Worm (Caenorhabditis elegans): Measurements from ENCODE around the gene kup-1.
A peak's percentile ranks its signal among the peaks of the same experiment; 100 is the strongest.

kup-1 gene

DNA sequence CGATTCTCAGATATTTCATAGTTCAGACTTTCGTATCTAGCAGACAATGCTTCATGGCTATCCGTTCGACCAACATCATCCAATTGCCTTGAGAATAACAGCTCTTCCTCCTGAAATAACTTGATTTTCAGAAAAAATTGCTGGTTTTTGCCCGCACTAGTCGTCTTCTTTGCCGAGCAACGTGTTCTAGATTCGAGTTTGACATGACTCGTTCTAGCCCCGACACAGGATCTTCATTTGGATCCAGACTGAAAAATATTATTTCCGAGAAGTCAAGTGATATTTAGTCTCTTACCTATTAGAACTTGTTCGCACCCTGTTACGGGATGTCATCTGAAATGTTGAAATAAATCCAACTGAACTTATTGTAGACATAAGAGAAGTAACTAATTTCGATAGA is 22.4 kb upstream of the kup-1 start, which contains the start of gene clh-6 (continued):
- TF ChIP-seq F10B5.3 (tag; optimal IDR thresholded peaks at IDR 0.05), result no peak
- TF ChIP-seq egl-43 (GFP tag; IDR thresholded peaks at IDR 0.05), result 0 out of 2 replicates have a peak, but pooled peaks have one; percentile 34
- TF ChIP-seq zfp-2 (tag; optimal IDR thresholded peaks at IDR 0.05), result no peak
- no peak for TF ChIP-seq nhr-76 (tag; optimal IDR thresholded peaks at IDR 0.05)
- no peak for TF ChIP-seq php-3 (GFP tag; IDR thresholded peaks at IDR 0.05)
- no peak for TF ChIP-seq spr-1 (tag; optimal IDR thresholded peaks at IDR 0.05)
- TF ChIP-seq snpc-4 (tag; optimal IDR thresholded peaks at IDR 0.05), result no peak
- no peak for TF ChIP-seq pqm-1 (tag; optimal IDR thresholded peaks at IDR 0.05)
- TF ChIP-seq ama-1 (optimal IDR thresholded peaks at IDR 0.05), result peak; percentile 71
- TF ChIP-seq T26A8.4 (GFP tag; IDR thresholded peaks at IDR 0.05), result 0 out of 2 replicates have a peak, but pooled peaks have one; percentile 36

DNA sequence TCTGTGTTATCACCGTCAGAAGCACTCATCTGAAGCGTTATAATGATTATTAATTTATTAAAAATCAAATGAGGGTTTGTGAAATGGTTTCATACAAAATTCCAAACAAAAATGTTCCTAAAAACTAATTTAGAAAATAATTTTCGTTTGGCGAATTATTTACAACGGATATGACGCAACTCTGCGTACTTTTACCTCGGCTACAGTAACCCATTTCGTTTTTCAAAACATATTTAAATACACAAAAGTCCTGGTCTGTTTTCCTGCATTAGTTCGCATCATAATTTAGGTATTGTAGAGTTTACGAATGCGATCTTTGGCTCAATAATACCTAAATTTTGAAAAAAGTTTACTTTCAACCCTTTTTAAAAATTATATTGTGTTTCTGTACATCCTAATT is 19.0 kb upstream of the kup-1 start, which contains the start of gene R07B7.2:
Gene R07B7.2, minus strand, starts transcription at position 35 of the 400 bp plus-strand sequence.
- no peak for TF ChIP-seq duxl-1 (tag; optimal IDR thresholded peaks at IDR 0.05; ENCODE audit: poor library complexity)
- TF ChIP-seq nhr-28 (tag; optimal IDR thresholded peaks at IDR 0.05), result no peak
- TF ChIP-seq snpc-1.2 (GFP tag; IDR thresholded peaks at IDR 0.05), result no peak

- TF ChIP-seq ces-1 (GFP tag; optimal IDR thresholded peaks at IDR 0.05), result no peak
- TF ChIP-seq dmd-8 (GFP tag; IDR thresholded peaks at IDR 0.05), result no peak
- no peak for TF ChIP-seq lin-13 (GFP tag; optimal IDR thresholded peaks at IDR 0.05)
- no peak for TF ChIP-seq mep-1 (tag; optimal IDR thresholded peaks at IDR 0.05)
- TF ChIP-seq nhr-102 (tag; optimal IDR thresholded peaks at IDR 0.05), result no peak
- no peak for TF ChIP-seq arid-1 (GFP tag; conservative IDR thresholded peaks at IDR 0.05)
- no peak for TF ChIP-seq lin-1 (GFP tag; IDR thresholded peaks at IDR 0.05)
- no peak for TF ChIP-seq lir-3 (tag; optimal IDR thresholded peaks at IDR 0.05)
- no peak for TF ChIP-seq nhr-10 (tag; optimal IDR thresholded peaks at IDR 0.05)
Measured at ce11 chrV:12053598-12053997, 12.9 kb upstream of the kup-1 start, which contains the start of gene F10C2.7. TSS of gene F10C2.7 (plus strand) at chrV:12053898.

DNA sequence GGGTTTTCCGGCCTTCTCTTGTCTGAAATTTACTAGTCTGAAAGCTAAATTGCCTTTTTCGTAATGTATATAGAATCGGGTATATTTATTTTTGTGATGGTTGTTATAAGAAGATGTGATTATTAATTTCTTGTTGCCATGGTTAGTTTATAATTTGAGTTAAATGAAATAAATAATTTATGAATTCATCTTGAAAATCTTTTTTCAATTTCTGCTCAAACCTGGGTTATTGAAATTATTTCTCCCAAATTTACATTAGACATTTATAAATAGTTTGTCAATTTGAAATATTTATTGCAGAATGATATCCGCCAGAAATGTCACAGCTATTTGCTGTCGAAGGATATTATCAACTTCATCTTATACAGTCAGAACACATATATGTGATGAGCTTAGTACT is 7.8 kb upstream of the kup-1 start, which contains the start of gene dars-2:
Gene dars-2, plus strand, starts transcription at position 301 of the 400 bp plus-strand sequence.
- TF ChIP-seq unc-62 (GFP tag; optimal IDR thresholded peaks at IDR 0.05 in 1 of 2), result peak in 1 of 2 experiments; percentile 37
- no peak for TF ChIP-seq unc-62 (tag; optimal IDR thresholded peaks at IDR 0.05)
- TF ChIP-seq dpl-1 (GFP tag; optimal IDR thresholded peaks at IDR 0.05), result no peak

ce11 chrV:12047735-12048134 is 7.1 kb upstream of the kup-1 start:
- TF ChIP-seq Y105C5A.15 (GFP tag; IDR thresholded peaks at IDR 0.05) (no peak), skn-1 (tag; optimal IDR thresholded peaks at IDR 0.05) (no peak), F26F4.8 (GFP tag; conservative IDR thresholded peaks at IDR 0.05) (no peak), dpl-1 (GFP tag; optimal IDR thresholded peaks at IDR 0.05) (no peak), attf-4 (tag; optimal IDR thresholded peaks at IDR 0.05) (no peak), egl-43 (GFP tag; IDR thresholded peaks at IDR 0.05) (no peak), jun-1 (tag; optimal IDR thresholded peaks at IDR 0.05) (no peak), dmd-9 (GFP tag; IDR thresholded peaks at IDR 0.05) (no peak), Y48G9A.11 (GFP tag; IDR thresholded peaks at IDR 0.05) (no peak), nhr-237 (tag; optimal IDR thresholded peaks at IDR 0.05) (no peak), egl-27 (tag; optimal IDR thresholded peaks at IDR 0.05) (no peak), unc-62 (GFP tag; optimal IDR thresholded peaks at IDR 0.05 in 1 of 2) (no peak), unc-62 (tag; optimal IDR thresholded peaks at IDR 0.05) (no peak), aly-2 (tag; optimal IDR thresholded peaks at IDR 0.05) (no peak), zag-1 (tag; optimal IDR thresholded peaks at IDR 0.05) (no peak), snpc-1.2 (GFP tag; IDR thresholded peaks at IDR 0.05) (no peak), mdt-29 (GFP tag; IDR thresholded peaks at IDR 0.05) (no peak), nhr-42 (GFP tag; IDR thresholded peaks at IDR 0.05) (no peak), F10B5.3 (tag; optimal IDR thresholded peaks at IDR 0.05) (no peak)
